Fruit fly (Drosophila melanogaster): ENCODE data around the gene Pomp.

Pomp gene

DNA sequence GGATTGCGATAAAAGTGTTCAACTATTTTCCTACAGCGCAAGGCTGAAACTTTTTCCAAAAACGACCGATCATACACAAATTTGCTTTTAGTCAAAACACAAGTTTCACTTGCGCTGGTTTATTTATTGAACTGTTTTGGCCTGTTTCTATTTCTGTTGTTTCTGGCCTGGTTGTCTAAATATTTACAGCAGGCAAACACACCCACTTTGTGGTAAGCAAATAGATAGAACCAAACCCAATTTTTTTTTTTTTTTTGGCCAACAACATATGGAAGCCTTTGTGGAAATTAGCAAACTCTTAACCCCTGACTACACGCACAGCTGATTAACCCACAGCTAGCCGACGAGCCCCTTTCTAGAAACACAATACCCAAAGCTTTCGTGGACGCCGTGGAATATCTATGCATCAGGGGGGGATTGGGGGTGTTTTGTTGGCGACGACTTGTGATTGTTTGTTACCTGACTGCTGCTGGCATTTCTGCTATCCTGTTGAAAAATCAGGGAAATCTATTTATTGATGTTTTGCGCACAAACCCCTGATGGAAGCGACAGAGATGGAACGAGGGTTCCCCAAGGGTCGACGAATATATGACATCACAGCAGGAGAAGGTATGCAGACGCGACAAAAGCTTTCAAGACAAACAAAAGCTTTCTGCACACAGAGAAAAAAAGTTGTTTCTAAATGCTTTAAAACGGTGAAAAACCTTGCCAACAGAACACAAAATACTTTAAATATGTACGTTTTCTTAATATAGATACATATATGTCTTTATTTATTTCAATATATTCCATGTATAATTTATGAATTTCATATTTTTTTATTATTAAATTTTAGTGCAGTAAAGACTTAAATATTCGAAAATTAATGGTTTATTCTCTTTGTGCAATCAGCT, 20.4 kb downstream of the Pomp start (continued):
- TF ChIP-seq CG4318 (GFP tag; optimal IDR thresholded peaks at IDR 0.05) (no peak), fd59A (GFP tag; optimal IDR thresholded peaks at IDR 0.05) (no peak), CG10669 (GFP tag; optimal IDR thresholded peaks at IDR 0.05) (no peak), CG8119 (GFP tag; IDR thresholded peaks at IDR 0.05) (peak; percentile 65; the same call in 2 of the 3 replicates), acj6 (GFP tag; optimal IDR thresholded peaks at IDR 0.05) (peak; percentile 34), net (GFP tag; optimal IDR thresholded peaks at IDR 0.05) (no peak), Gug (GFP tag; IDR thresholded peaks at IDR 0.05) (no peak), lz (GFP tag; optimal IDR thresholded peaks at IDR 0.05) (no peak), CG32006 (GFP tag; optimal IDR thresholded peaks at IDR 0.05) (peak; percentile 39), Hr4 (GFP tag; optimal IDR thresholded peaks at IDR 0.05) (peak; percentile 3), eg (GFP tag; IDR thresholded peaks at IDR 0.05) (peak; percentile 53; the same call in 2 of the 3 replicates), topi (GFP tag; optimal IDR thresholded peaks at IDR 0.05) (peak; percentile 11), Eip78C (GFP tag) (peak; percentile 68), svp (GFP tag) (peak; percentile 62), CG1621 (tag; optimal IDR thresholded peaks at IDR 0.05) (no peak), Eip75B (GFP tag; optimal IDR thresholded peaks at IDR 0.05) (no peak), dsx (GFP tag; optimal IDR thresholded peaks at IDR 0.05; ENCODE audit: poor library complexity, severe bottlenecking) (peak; percentile 24), CG34406 (GFP tag; optimal IDR thresholded peaks at IDR 0.05) (peak; percentile 49), CG8319 (GFP tag; optimal IDR thresholded peaks at IDR 0.05) (no peak), spab (GFP tag; optimal IDR thresholded peaks at IDR 0.05) (no peak), Sox15 (GFP tag; optimal IDR thresholded peaks at IDR 0.05) (no peak), CG11294 (GFP tag; IDR thresholded peaks at IDR 0.05) (no peak), Hr39 (GFP tag; optimal IDR thresholded peaks at IDR 0.05) (no peak), CG3032 (tag; optimal IDR thresholded peaks at IDR 0.05) (peak; percentile 35), Sox102F (GFP tag; optimal IDR thresholded peaks at IDR 0.05) (no peak), CG15336 (GFP tag; IDR thresholded peaks at IDR 0.05) (peak; percentile 69), cyc (GFP tag; optimal IDR thresholded peaks at IDR 0.05) (no peak), Eip93F (GFP tag; optimal IDR thresholded peaks at IDR 0.05) (no peak), CG11902 (GFP tag; optimal IDR thresholded peaks at IDR 0.05) (no peak), CG8632 (GFP tag; optimal IDR thresholded peaks at IDR 0.05) (peak; percentile 40), Blimp-1 (GFP tag; optimal IDR thresholded peaks at IDR 0.05) (no peak), CG6163 (GFP tag; IDR thresholded peaks at IDR 0.05) (0 out of 3 replicates have a peak, but pooled peaks have one; percentile 31), Hr38 (GFP tag; optimal IDR thresholded peaks at IDR 0.05) (no peak), CG6276 (GFP tag; optimal IDR thresholded peaks at IDR 0.05) (no peak), dac (GFP tag; optimal IDR thresholded peaks at IDR 0.05) (no peak), Smox (GFP tag; optimal IDR thresholded peaks at IDR 0.05) (no peak), CG9139 (GFP tag; optimal IDR thresholded peaks at IDR 0.05) (peak; percentile 3)

DNA sequence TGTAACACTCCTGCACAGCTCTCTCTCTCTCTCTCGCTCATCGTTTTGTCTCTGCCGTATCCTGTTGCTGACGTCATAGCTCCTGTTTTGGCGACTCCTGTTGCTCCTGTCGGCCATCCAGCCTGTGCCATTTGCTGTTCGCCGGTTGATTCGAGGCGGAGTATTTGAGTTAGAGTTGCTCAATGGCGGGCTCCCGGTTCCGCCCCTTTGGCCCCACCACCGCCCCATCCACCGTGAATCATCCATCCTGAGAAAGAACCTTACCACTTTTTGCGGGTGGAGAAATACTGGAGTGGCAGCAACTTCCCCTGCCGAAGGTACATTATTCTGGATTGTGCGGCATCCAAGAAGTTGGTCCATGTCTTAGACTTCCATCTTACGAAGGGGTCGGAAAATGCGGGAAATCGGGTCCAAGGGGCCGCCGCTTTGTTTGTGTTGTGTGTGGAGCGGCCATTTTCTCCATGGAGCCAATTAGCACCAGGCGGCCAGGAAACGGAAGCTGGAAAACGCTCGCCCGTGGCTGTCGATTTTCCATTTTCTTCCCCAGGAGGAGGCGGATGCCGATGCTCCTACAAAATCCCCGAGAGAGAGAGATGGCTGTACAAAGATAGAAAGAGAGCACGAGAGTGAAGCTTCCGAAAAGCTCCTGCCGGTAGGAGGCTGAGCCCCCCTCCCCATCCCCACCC, 21.2 kb downstream of the Pomp start:
- no peak for TF ChIP-seq topi (GFP tag; optimal IDR thresholded peaks at IDR 0.05)

- TF ChIP-seq CG6808 (GFP tag; optimal IDR thresholded peaks at IDR 0.05) (no peak), CG7368 (GFP tag; optimal IDR thresholded peaks at IDR 0.05) (no peak), fd59A (GFP tag; optimal IDR thresholded peaks at IDR 0.05) (no peak), Hr38 (GFP tag; optimal IDR thresholded peaks at IDR 0.05) (no peak), fd85E (GFP tag; optimal IDR thresholded peaks at IDR 0.05) (no peak), achi (GFP tag; optimal IDR thresholded peaks at IDR 0.05) (no peak), CG3919 (GFP tag; optimal IDR thresholded peaks at IDR 0.05) (no peak), eg (GFP tag; IDR thresholded peaks at IDR 0.05) (peak; percentile 54; the same call in 1 of the 3 replicates), CG6276 (GFP tag; optimal IDR thresholded peaks at IDR 0.05) (peak; percentile 6), net (GFP tag; optimal IDR thresholded peaks at IDR 0.05) (no peak), Sox15 (GFP tag; optimal IDR thresholded peaks at IDR 0.05) (no peak), Eip78C (GFP tag) (no peak), CG11294 (GFP tag; IDR thresholded peaks at IDR 0.05) (peak; percentile 60; the same call in 1 of the 2 replicates), CG1621 (tag; optimal IDR thresholded peaks at IDR 0.05) (no peak), CG10669 (GFP tag; optimal IDR thresholded peaks at IDR 0.05) (peak; percentile 31), Hr4 (GFP tag; optimal IDR thresholded peaks at IDR 0.05) (no peak), CG3032 (tag; optimal IDR thresholded peaks at IDR 0.05) (peak; percentile 10), OdsH (GFP tag; optimal IDR thresholded peaks at IDR 0.05) (no peak), Smox (GFP tag; optimal IDR thresholded peaks at IDR 0.05) (no peak), lz (GFP tag; optimal IDR thresholded peaks at IDR 0.05) (no peak), Lpt (GFP tag; optimal IDR thresholded peaks at IDR 0.05) (no peak)
Measured at dm6 chr2L:20809229-20809628, 21.8 kb downstream of the Pomp start.

Measured in whole organism, prepupa.